Worm (Caenorhabditis elegans) whole organism, midembryonic: Measurements from ENCODE around the gene srb-18.

Experiments used
- T22C8.4 ChIP-seq: fragments of 200-800 bp; sonication (Bioruptor generic); IDR thresholded peaks from 2 replicates; pipeline ENCODE4 v1.3.6; 2022; ENCODE audit warnings: missing genetic modification characterization, missing compliant biosample characterization
- flt-1 ChIP-seq: fragments of 200-800 bp; sonication (Bioruptor generic); IDR thresholded peaks from 2 replicates; pipeline ENCODE4 v1.3.6; 2022; ENCODE audit warnings: missing genetic modification characterization, missing compliant biosample characterization
- med-1 ChIP-seq: sonication (generic microtip); optimal IDR thresholded peaks from 2 replicates; lab custom pipeline; 2017; ENCODE audit warnings: missing genetic modification characterization, mild to moderate bottlenecking, missing compliant biosample characterization, antibody characterized with exemption, missing genetic modification reagents; ENCODE audit not compliant: insufficient read depth
- ref-1 ChIP-seq: fragments of 200-800 bp; sonication (Bioruptor generic); conservative IDR thresholded peaks from 2 replicates; pipeline ENCODE4 v1.3.6; 2022; ENCODE audit warnings: missing genetic modification reagents, missing genetic modification characterization, missing compliant biosample characterization
- tab-1 ChIP-seq: fragments of 200-800 bp; sonication (Bioruptor generic); IDR thresholded peaks from 2 replicates; pipeline ENCODE4 v1.3.6; 2022; ENCODE audit warnings: missing genetic modification characterization, missing compliant biosample characterization
- ztf-23 ChIP-seq: fragments of 200-800 bp; sonication (Bioruptor generic); IDR thresholded peaks from 2 replicates; pipeline ENCODE4 v1.3.6; 2022; ENCODE audit warnings: missing genetic modification reagents, missing genetic modification characterization, missing compliant biosample characterization

ce11 chrV:7527153-7527552, 12.1 kb downstream of the srb-18 start, which contains the start of gene C54F6.17:
- TF ChIP-seq tab-1 (GFP tag; lab: Robert Waterston, UW), result no peak
- TF ChIP-seq ztf-23, result no peak
- no peak for TF ChIP-seq flt-1 (GFP tag; lab: Robert Waterston, UW)
- no peak for TF ChIP-seq T22C8.4 (GFP tag; lab: Robert Waterston, UW)
- no peak for TF ChIP-seq med-1 (GFP tag; lab: Kevin White, UChicago)
- no peak for TF ChIP-seq ref-1 (GFP tag; lab: Robert Waterston, UW)
